Fruit fly (Drosophila melanogaster) whole organism, embryonic: Measurements from ENCODE around the gene CG6236.

ENCODE experiments used
- CG2712 ChIP-seq: fragments of 200-800 bp; optimal IDR thresholded peaks from 3 replicates; lab custom pipeline; 2019; ENCODE audit warnings: missing biosample characterization, mild to moderate bottlenecking, missing genetic modification characterization, moderate library complexity
- bsh ChIP-seq, 2 experiments: fragments of 200-800 bp; sonication (Bioruptor generic); optimal IDR thresholded peaks; 2 replicates each; lab custom pipeline; 2017 to 2018; ENCODE audit warnings: mild to moderate bottlenecking in 2 of 2, missing biosample characterization in 2 of 2, missing genetic modification characterization in 2 of 2, moderate library complexity in 1 of 2

- no peak for TF ChIP-seq bsh (GFP tag; optimal IDR thresholded peaks at IDR 0.05; lab: Kevin White, UChicago)
- TF ChIP-seq CG2712 (tag; lab: Kevin White, UChicago), result no peak
Observed at dm6 chr3R:15310695-15311094, 17.4 kb downstream of the CG6236 start.
